Worm (Caenorhabditis elegans) whole organism, L4 larva: Measurements from ENCODE around the gene T05A7.13.
"Not testable (repeated sequence)": the region's sequence is repeated elsewhere in the genome, so short reads cannot be mapped to it uniquely, and the experiment has no call there.

Experiments
- D1046.2 ChIP-seq: fragments of 200-800 bp; sonication (Bioruptor generic); IDR thresholded peaks from 2 replicates; pipeline ENCODE4 v1.3.6; 2022; ENCODE audit warnings: missing genetic modification characterization, missing compliant biosample characterization
- F37D6.2 ChIP-seq: sonication (generic microtip); optimal IDR thresholded peaks from 2 replicates; lab custom pipeline; 2016; ENCODE audit warnings: mild to moderate bottlenecking, missing genetic modification characterization, missing compliant biosample characterization
- T26A8.4 ChIP-seq: fragments of 200-800 bp; sonication (Bioruptor generic); IDR thresholded peaks from 2 replicates; pipeline ENCODE4 v1.3.6; 2022; ENCODE audit warnings: missing genetic modification characterization, missing compliant biosample characterization
- Y48G9A.11 ChIP-seq: fragments of 200-800 bp; sonication (Bioruptor generic); IDR thresholded peaks from 2 replicates; pipeline ENCODE4 v1.3.6; 2022; ENCODE audit warnings: missing genetic modification reagents, missing genetic modification characterization, missing compliant biosample characterization
- ZK337.2 ChIP-seq: fragments of 200-800 bp; sonication (Bioruptor generic); IDR thresholded peaks from 2 replicates; pipeline ENCODE4 v1.3.6; 2022; ENCODE audit warnings: missing genetic modification reagents, missing genetic modification characterization, missing compliant biosample characterization
- ZK546.5 ChIP-seq, 2 experiments: sonication (generic microtip); optimal IDR thresholded peaks; 2 replicates each; lab custom pipeline; 2017; ENCODE audit warnings: missing biosample characterization in 2 of 2, missing genetic modification characterization in 2 of 2
- arid-1 ChIP-seq: fragments of 200-800 bp; sonication (Bioruptor generic); conservative IDR thresholded peaks from 2 replicates; pipeline ENCODE4 v1.3.6; 2022; ENCODE audit warnings: missing genetic modification reagents, missing genetic modification characterization, missing compliant biosample characterization
- ctbp-1 ChIP-seq: fragments of 200-800 bp; sonication (Bioruptor generic); IDR thresholded peaks from 2 replicates; pipeline ENCODE4 v1.3.6; 2022; ENCODE audit warnings: missing genetic modification reagents, missing genetic modification characterization, missing compliant biosample characterization
- daf-16 ChIP-seq, 3 experiments: sonication (generic microtip); optimal IDR thresholded peaks; 2 replicates each; lab custom pipeline; 2016 to 2017; ENCODE audit warnings: missing genetic modification characterization in 3 of 3, missing genetic modification reagents in 3 of 3, mild to moderate bottlenecking in 2 of 3, missing compliant biosample characterization in 2 of 3, missing biosample characterization in 1 of 3, moderate library complexity in 1 of 3
- dmd-6 ChIP-seq: fragments of 200-800 bp; sonication (Bioruptor generic); IDR thresholded peaks from 2 replicates; pipeline ENCODE4 v1.3.6; 2022; ENCODE audit warnings: missing genetic modification reagents, missing genetic modification characterization, missing compliant biosample characterization
- dmd-8 ChIP-seq: fragments of 200-800 bp; sonication (Bioruptor generic); IDR thresholded peaks from 2 replicates; pipeline ENCODE4 v1.3.6; 2022; ENCODE audit warnings: missing genetic modification characterization, missing compliant biosample characterization
- dmd-9 ChIP-seq: fragments of 200-800 bp; sonication (Bioruptor generic); IDR thresholded peaks from 2 replicates; pipeline ENCODE4 v1.3.6; 2022; ENCODE audit warnings: missing genetic modification reagents, missing genetic modification characterization, missing compliant biosample characterization
- dpl-1 ChIP-seq: fragments of 150-350 bp; optimal IDR thresholded peaks from 2 replicates; lab custom pipeline; 2014; ENCODE audit warnings: missing biosample characterization, missing genetic modification reagents, missing genetic modification characterization
- duxl-1 ChIP-seq: sonication (generic microtip); optimal IDR thresholded peaks from 2 replicates; lab custom pipeline; 2016; ENCODE audit warnings: mild to moderate bottlenecking, missing genetic modification characterization, moderate library complexity, missing compliant biosample characterization; ENCODE audit not compliant: poor library complexity
- dve-1 ChIP-seq: sonication (generic microtip); optimal IDR thresholded peaks from 2 replicates; lab custom pipeline; 2017; ENCODE audit warnings: antibody characterized with exemption, mild to moderate bottlenecking, missing genetic modification characterization, missing compliant biosample characterization; ENCODE audit not compliant: insufficient read depth
- egl-43 ChIP-seq: fragments of 200-800 bp; sonication (Bioruptor generic); IDR thresholded peaks from 2 replicates; pipeline ENCODE4 v1.3.6; 2022; ENCODE audit warnings: missing genetic modification reagents, missing genetic modification characterization, missing compliant biosample characterization
- hlh-11 ChIP-seq: fragments of 200-800 bp; sonication (Bioruptor generic); optimal IDR thresholded peaks from 2 replicates; lab custom pipeline; 2018; ENCODE audit warnings: mild to moderate bottlenecking, missing genetic modification characterization, missing compliant biosample characterization
- hlh-30 ChIP-seq: sonication (generic microtip); optimal IDR thresholded peaks from 2 replicates; lab custom pipeline; 2017; ENCODE audit warnings: antibody characterized with exemption, mild to moderate bottlenecking, missing genetic modification characterization, missing compliant biosample characterization; ENCODE audit not compliant: insufficient read depth
- lin-13 ChIP-seq: fragments of 150-350 bp; optimal IDR thresholded peaks from 2 replicates; lab custom pipeline; 2014; ENCODE audit warnings: missing biosample characterization, missing genetic modification reagents, missing genetic modification characterization
- lin-15B ChIP-seq: fragments of 150-350 bp; sonication (generic microtip); optimal IDR thresholded peaks from 3 replicates; lab custom pipeline; 2014; ENCODE audit warnings: missing biosample characterization, missing genetic modification characterization
- lin-29 ChIP-seq: fragments of 200-800 bp; sonication (Bioruptor generic); IDR thresholded peaks from 2 replicates; pipeline ENCODE4 v1.3.6; 2022; ENCODE audit warnings: missing genetic modification reagents, missing genetic modification characterization, missing compliant biosample characterization
- lsy-2 ChIP-seq, 2 experiments: fragments of 150-350 bp in 1 of 2; sonication (generic microtip) in 1 of 2; optimal IDR thresholded peaks; 2 replicates each; lab custom pipeline; 2014 to 2017; ENCODE audit warnings: missing biosample characterization in 2 of 2, missing genetic modification characterization in 2 of 2
- madf-9 ChIP-seq: fragments of 200-800 bp; sonication (Bioruptor generic); conservative IDR thresholded peaks from 2 replicates; pipeline ENCODE4 v1.3.6; 2022; ENCODE audit warnings: missing genetic modification reagents, missing genetic modification characterization, missing compliant biosample characterization
- mdl-1 ChIP-seq, 2 experiments: fragments of 150-350 bp in 1 of 2; sonication (generic microtip) in 1 of 2; optimal IDR thresholded peaks; 2 replicates each; lab custom pipeline; 2014 to 2017; ENCODE audit warnings: missing biosample characterization in 2 of 2, missing genetic modification characterization in 2 of 2
- mdt-29 ChIP-seq: fragments of 200-800 bp; sonication (Bioruptor generic); IDR thresholded peaks from 2 replicates; pipeline ENCODE4 v1.3.6; 2022; ENCODE audit warnings: missing genetic modification reagents, missing genetic modification characterization, missing compliant biosample characterization
- mep-1 ChIP-seq: fragments of 150-350 bp; sonication (generic microtip); optimal IDR thresholded peaks from 3 replicates; lab custom pipeline; 2014; ENCODE audit warnings: missing biosample characterization, missing genetic modification characterization
- mes-2 ChIP-seq: sonication (generic microtip); optimal IDR thresholded peaks from 2 replicates; lab custom pipeline; 2016; ENCODE audit warnings: missing genotype, mild to moderate bottlenecking, missing genetic modification characterization, missing compliant biosample characterization; ENCODE audit not compliant: poor library complexity, severe bottlenecking
- mxl-2 ChIP-seq: fragments of 200-800 bp; sonication (Bioruptor generic); conservative IDR thresholded peaks from 2 replicates; pipeline ENCODE4 v1.3.6; 2022; ENCODE audit warnings: missing genetic modification reagents, missing genetic modification characterization, missing compliant biosample characterization
- nhr-102 ChIP-seq: sonication (generic microtip); optimal IDR thresholded peaks from 2 replicates; lab custom pipeline; 2016; ENCODE audit warnings: mild to moderate bottlenecking, missing genetic modification characterization, moderate library complexity, missing compliant biosample characterization
- nhr-11 ChIP-seq: fragments of 150-350 bp; optimal IDR thresholded peaks from 2 replicates; lab custom pipeline; 2014; ENCODE audit warnings: missing biosample characterization, missing genetic modification characterization
- nhr-28 ChIP-seq: fragments of 150-350 bp; optimal IDR thresholded peaks from 2 replicates; lab custom pipeline; 2014; ENCODE audit warnings: missing biosample characterization, missing genetic modification characterization
- nhr-48 ChIP-seq: sonication (generic microtip); optimal IDR thresholded peaks from 2 replicates; lab custom pipeline; 2016; ENCODE audit warnings: mild to moderate bottlenecking, missing genetic modification characterization, missing compliant biosample characterization
- nhr-77 ChIP-seq: fragments of 150-350 bp; optimal IDR thresholded peaks from 2 replicates; lab custom pipeline; 2014; ENCODE audit warnings: missing biosample characterization, missing genetic modification characterization
- pha-4 ChIP-seq, 2 experiments: fragments of 150-350 bp in 1 of 2; fragments of 200-800 bp in 1 of 2; sonication (Bioruptor generic) in 1 of 2; IDR thresholded peaks in 1 of 2; optimal IDR thresholded peaks in 1 of 2; 2 replicates each; pipeline versions ENCODE4 v1.3.6 to Lab custom; 2014 to 2022; ENCODE audit warnings: missing genetic modification characterization in 2 of 2, missing genetic modification reagents in 2 of 2, missing biosample characterization in 1 of 2, missing compliant biosample characterization in 1 of 2
- php-3 ChIP-seq: fragments of 200-800 bp; sonication (Bioruptor generic); IDR thresholded peaks from 2 replicates; pipeline ENCODE4 v1.3.6; 2022; ENCODE audit warnings: missing genetic modification reagents, missing genetic modification characterization, missing compliant biosample characterization
- rbr-2 ChIP-seq: sonication (generic microtip); optimal IDR thresholded peaks from 2 replicates; lab custom pipeline; 2016; ENCODE audit warnings: missing genotype, missing genetic modification characterization, missing compliant biosample characterization
- set-16 ChIP-seq: fragments of 200-800 bp; sonication (Bioruptor generic); IDR thresholded peaks from 2 replicates; pipeline ENCODE4 v1.3.6; 2022; ENCODE audit warnings: missing genetic modification reagents, missing genetic modification characterization, missing compliant biosample characterization
- snpc-1.2 ChIP-seq: fragments of 200-800 bp; sonication (Bioruptor generic); IDR thresholded peaks from 2 replicates; pipeline ENCODE4 v1.3.6; 2022; ENCODE audit warnings: missing genetic modification reagents, missing genetic modification characterization, missing compliant biosample characterization
- unc-130 ChIP-seq: sonication (generic microtip); optimal IDR thresholded peaks from 2 replicates; lab custom pipeline; 2016; ENCODE audit warnings: missing genetic modification reagents, missing genetic modification characterization, missing compliant biosample characterization
- unc-62 ChIP-seq, 3 experiments: fragments of 150-350 bp in 1 of 3; sonication (generic microtip); optimal IDR thresholded peaks in 2 of 3; peaks in 1 of 3; 1 replicate in 1 of 3; 2 replicates in 2 of 3; lab custom pipeline; 2014 to 2017; ENCODE audit warnings: missing biosample characterization in 3 of 3, missing genetic modification characterization in 3 of 3, missing genetic modification reagents in 3 of 3, missing genotype in 1 of 3
- vab-7 ChIP-seq: fragments of 200-800 bp; sonication (Bioruptor generic); IDR thresholded peaks from 2 replicates; pipeline ENCODE4 v1.3.6; 2022; ENCODE audit warnings: missing genetic modification reagents, missing genetic modification characterization, missing compliant biosample characterization
- zfp-2 ChIP-seq: sonication (generic microtip); optimal IDR thresholded peaks from 2 replicates; lab custom pipeline; 2016; ENCODE audit warnings: mild to moderate bottlenecking, missing genetic modification characterization, missing compliant biosample characterization
- zfp-3 ChIP-seq: fragments of 200-800 bp; sonication (Bioruptor generic); conservative IDR thresholded peaks from 2 replicates; pipeline ENCODE4 v1.3.6; 2022; ENCODE audit warnings: missing genetic modification reagents, missing genetic modification characterization, missing compliant biosample characterization
- ztf-7 ChIP-seq: fragments of 150-350 bp; optimal IDR thresholded peaks from 2 replicates; lab custom pipeline; 2014; ENCODE audit warnings: missing biosample characterization, missing genetic modification characterization

T05A7.13 gene

DNA sequence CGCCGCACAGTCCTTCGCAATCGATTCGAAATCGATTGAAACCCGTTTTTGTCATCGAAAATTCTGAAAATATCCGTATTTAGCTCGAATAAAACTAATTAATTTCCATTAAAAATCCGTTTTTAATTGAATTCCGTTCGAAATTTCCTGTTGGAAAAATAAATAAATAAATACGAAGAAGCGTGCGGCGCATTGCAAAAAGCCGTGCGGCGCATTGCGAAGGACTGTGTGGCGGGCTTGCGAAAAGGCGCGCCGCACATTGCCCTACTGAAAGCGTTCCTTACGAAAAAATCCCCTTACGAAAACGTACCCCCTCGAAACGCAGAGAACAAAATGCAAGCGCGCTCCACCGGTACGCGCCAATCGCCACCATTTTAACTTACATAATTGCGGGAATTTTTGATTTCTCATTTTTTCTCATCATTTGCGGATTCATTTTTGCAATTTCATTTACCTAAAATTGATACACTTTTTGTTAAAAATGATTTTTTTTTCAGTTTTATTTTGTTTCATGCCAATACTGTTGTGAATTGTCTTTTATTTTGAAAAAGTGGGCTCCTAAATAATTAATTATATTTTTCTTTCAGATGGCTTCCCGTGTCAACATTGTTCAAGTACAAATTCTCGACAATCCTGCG lies 40.4 kb upstream of the T05A7.13 start, which contains the start of gene unc-85 (continued):
- TF ChIP-seq mdl-1 (tag; optimal IDR thresholded peaks at IDR 0.05; lab: Kevin White, UChicago) (peak in 1 of 2 experiments; percentile 16), hlh-30 (tag; lab: Kevin White, UChicago) (peak; percentile 44), mes-2 (tag; lab: Kevin White, UChicago) (peak; percentile 87), nhr-77 (tag; lab: Kevin White, UChicago) (peak; percentile 23), nhr-11 (peak; percentile 43), lin-15B (tag; lab: Kevin White, UChicago) (peak; percentile 67), mep-1 (tag; lab: Kevin White, UChicago) (peak; percentile 82), D1046.2 (GFP tag; lab: Robert Waterston, UW) (peak; percentile 96), lin-13 (GFP tag; lab: Kevin White, UChicago) (peak; percentile 24), set-16 (GFP tag; lab: Robert Waterston, UW) (peak; percentile 79), ZK337.2 (GFP tag; lab: Robert Waterston, UW) (peak; percentile 55; the same call in 1 of the 2 replicates), arid-1 (peak; percentile 87), zfp-3 (GFP tag; lab: Robert Waterston, UW) (peak; percentile 85), dmd-9 (GFP tag; lab: Robert Waterston, UW) (peak; percentile 78), lsy-2 (tag; optimal IDR thresholded peaks at IDR 0.05; lab: Kevin White, UChicago) (peak; percentile 71 to 83), dpl-1 (peak; percentile 59), dmd-6 (GFP tag; lab: Robert Waterston, UW) (peak; percentile 83), unc-130 (GFP tag; lab: Kevin White, UChicago) (peak; percentile 80), F37D6.2 (tag; lab: Kevin White, UChicago) (peak; percentile 49), php-3 (GFP tag; lab: Robert Waterston, UW) (peak; percentile 23; the same call in 1 of the 2 replicates), Y48G9A.11 (GFP tag; lab: Robert Waterston, UW) (peak; percentile 92), nhr-48 (tag; lab: Kevin White, UChicago) (peak; percentile 22), dmd-8 (GFP tag; lab: Robert Waterston, UW) (0 out of 2 replicates have a peak, but pooled peaks have one; percentile 44), mdt-29 (GFP tag; lab: Robert Waterston, UW) (peak; percentile 57; the same call in 1 of the 2 replicates), madf-9 (peak; percentile 79), snpc-1.2 (GFP tag; lab: Robert Waterston, UW) (peak; percentile 89), ctbp-1 (GFP tag; lab: Robert Waterston, UW) (peak; percentile 87), lin-29 (GFP tag; lab: Robert Waterston, UW) (peak; percentile 65; the same call in 1 of the 2 replicates), vab-7 (GFP tag; lab: Robert Waterston, UW) (peak; percentile 94), T26A8.4 (GFP tag; lab: Robert Waterston, UW) (peak; percentile 92), nhr-28 (tag; lab: Kevin White, UChicago) (peak; percentile 15), daf-16 (GFP tag; optimal IDR thresholded peaks at IDR 0.05; lab: Kevin White, UChicago) (peak in 1 of 2 experiments; percentile 41), daf-16 (tag; optimal IDR thresholded peaks at IDR 0.05; lab: Kevin White, UChicago) (peak; percentile 32), pha-4 (GFP tag; IDR thresholded peaks at IDR 0.05; lab: Robert Waterston, UW) (peak; percentile 90), hlh-11 (tag; lab: Kevin White, UChicago) (peak; percentile 72)
- not testable (repeated sequence) for TF ChIP-seq pha-4 (tag; optimal IDR thresholded peaks at IDR 0.05; lab: Kevin White, UChicago)

- peak; percentile 48 for TF ChIP-seq dve-1
- no peak for TF ChIP-seq daf-16 (GFP tag; optimal IDR thresholded peaks at IDR 0.05; lab: Kevin White, UChicago)
- TF ChIP-seq daf-16 (tag; optimal IDR thresholded peaks at IDR 0.05; lab: Kevin White, UChicago) = peak; percentile 62
- peak; percentile 31 for TF ChIP-seq nhr-28 (tag; lab: Kevin White, UChicago)
- TF ChIP-seq nhr-11 = peak; percentile 54
- TF ChIP-seq mxl-2 (GFP tag; lab: Robert Waterston, UW) = no peak
- no peak for TF ChIP-seq vab-7 (GFP tag; lab: Robert Waterston, UW)
- peak; percentile 67 for TF ChIP-seq mep-1 (tag; lab: Kevin White, UChicago)
- TF ChIP-seq ZK546.5 (tag; optimal IDR thresholded peaks at IDR 0.05; lab: Kevin White, UChicago) = peak in 1 of 2 experiments; percentile 36
- TF ChIP-seq mes-2 (tag; lab: Kevin White, UChicago) = peak; percentile 73
- peak in 1 of 2 experiments; percentile 83 for TF ChIP-seq unc-62 (GFP tag; optimal IDR thresholded peaks at IDR 0.05 in 1 of 2; lab: Kevin White, UChicago)
- TF ChIP-seq unc-62 (tag; optimal IDR thresholded peaks at IDR 0.05; lab: Kevin White, UChicago) = no peak
- TF ChIP-seq hlh-30 (tag; lab: Kevin White, UChicago) = peak; percentile 63
- peak; percentile 33 for TF ChIP-seq rbr-2 (tag; lab: Kevin White, UChicago)
- peak; percentile 14 for TF ChIP-seq nhr-102 (tag; lab: Kevin White, UChicago)
- TF ChIP-seq ztf-7 (tag; lab: Kevin White, UChicago) = no peak
- no peak for TF ChIP-seq zfp-2 (tag; lab: Kevin White, UChicago)
- no peak for TF ChIP-seq egl-43 (GFP tag; lab: Robert Waterston, UW)
- TF ChIP-seq duxl-1 (tag; lab: Kevin White, UChicago) = peak; percentile 25
These were observed 37.1 kb upstream of the T05A7.13 start, which contains the start of the genes rpn-5 and scc-1 for ce11 chrII:4698266-4698771. rpn-5 (minus strand) TSS chrII:4698427. scc-1 (plus strand) TSS chrII:4698721.
